Worm (Caenorhabditis elegans): ENCODE measurements around the gene srd-2.

srd-2 gene

ce11 chrII:10222577-10222976 lies 34.9 kb upstream of the srd-2 start, which contains the start of gene plc-3:
plc-3 (plus strand) TSS chrII:10222877.
- TF ChIP-seq efl-1 (GFP tag; optimal IDR thresholded peaks at IDR 0.05) (no peak), akir-1 (GFP tag; optimal IDR thresholded peaks at IDR 0.05) (no peak), ekl-4 (GFP tag; IDR thresholded peaks at IDR 0.05) (no peak), rcor-1 (GFP tag; IDR thresholded peaks at IDR 0.05) (no peak), F22D6.2 (tag; optimal IDR thresholded peaks at IDR 0.05) (no peak), C17E4.6 (GFP tag; IDR thresholded peaks at IDR 0.05) (no peak), lir-1 (GFP tag; conservative IDR thresholded peaks at IDR 0.05) (no peak), Y56A3A.18 (GFP tag; IDR thresholded peaks at IDR 0.05) (no peak), ztf-22 (GFP tag; optimal IDR thresholded peaks at IDR 0.05) (no peak), T26A5.8 (tag; optimal IDR thresholded peaks at IDR 0.05) (no peak), unc-62 (GFP tag; optimal IDR thresholded peaks at IDR 0.05) (no peak), Y79H2A.3 (GFP tag; conservative IDR thresholded peaks at IDR 0.05) (no peak), F49E8.2 (tag; optimal IDR thresholded peaks at IDR 0.05; ENCODE audit: insufficient read depth) (no peak), rpc-1 (optimal IDR thresholded peaks at IDR 0.05) (no peak), rpc-1 (tag; optimal IDR thresholded peaks at IDR 0.05) (no peak)

DNA sequence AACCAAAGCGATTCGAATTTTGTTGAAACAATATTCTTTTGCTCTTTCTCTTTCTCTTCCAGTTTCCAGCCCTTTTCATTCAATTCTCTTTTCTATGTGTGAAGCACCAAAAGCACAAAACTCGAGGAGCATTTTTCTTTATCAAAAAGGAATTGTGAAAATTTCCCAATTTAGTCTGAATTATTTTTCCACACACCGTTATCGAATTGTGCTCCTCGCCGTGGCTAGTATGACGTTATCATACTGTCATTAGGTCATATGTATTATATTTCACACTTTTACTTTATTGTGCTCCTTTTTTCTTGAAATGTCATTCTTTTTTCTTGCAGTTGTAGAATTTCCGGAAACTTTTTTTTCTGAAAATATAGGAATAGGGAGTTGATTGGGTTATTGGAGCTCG lies 33.9 kb upstream of the srd-2 start:
- peak; percentile 37; the same call in 1 of the 2 replicates for TF ChIP-seq dox-1 (GFP tag; IDR thresholded peaks at IDR 0.05)
- no peak for TF ChIP-seq ceh-79 (tag; optimal IDR thresholded peaks at IDR 0.05)
- TF ChIP-seq ceh-100 (GFP tag; IDR thresholded peaks at IDR 0.05) = no peak
- no peak for TF ChIP-seq mes-4 (tag; optimal IDR thresholded peaks at IDR 0.05)
- no peak for TF ChIP-seq ztf-18 (tag; optimal IDR thresholded peaks at IDR 0.05)
- TF ChIP-seq T26A5.8 (tag; optimal IDR thresholded peaks at IDR 0.05) = no peak
- TF ChIP-seq nhr-80 (tag; optimal IDR thresholded peaks at IDR 0.05) = peak; percentile 86
- no peak for TF ChIP-seq nfya-1 (tag; optimal IDR thresholded peaks at IDR 0.05; ENCODE audit: borderline replicate concordance, insufficient read depth)

ce11 chrII:10220631-10221030 lies 32.9 kb upstream of the srd-2 start:
- TF ChIP-seq nfyb-1 (GFP tag; IDR thresholded peaks at IDR 0.05) = no peak
- no peak for TF ChIP-seq lin-26 (GFP tag; IDR thresholded peaks at IDR 0.05)
- no peak for TF ChIP-seq rec-8 (tag; optimal IDR thresholded peaks at IDR 0.05)
- no peak for TF ChIP-seq rpc-1 (optimal IDR thresholded peaks at IDR 0.05)
- TF ChIP-seq rpc-1 (tag; optimal IDR thresholded peaks at IDR 0.05) = no peak
- TF ChIP-seq mcd-1 (GFP tag; IDR thresholded peaks at IDR 0.05) = no peak
- no peak for TF ChIP-seq F39B2.1 (GFP tag; IDR thresholded peaks at IDR 0.05)
- no peak for TF ChIP-seq F55B11.4 (tag; optimal IDR thresholded peaks at IDR 0.05; ENCODE audit: borderline replicate concordance, insufficient read depth)
- no peak for TF ChIP-seq zim-3 (tag; optimal IDR thresholded peaks at IDR 0.05)
- no peak for TF ChIP-seq pha-4 (tag; optimal IDR thresholded peaks at IDR 0.05)
- no peak for TF ChIP-seq ceh-40 (GFP tag; IDR thresholded peaks at IDR 0.05)
- no peak for TF ChIP-seq die-1 (tag; optimal IDR thresholded peaks at IDR 0.05)
- no peak for TF ChIP-seq Y53G8AR.9 (GFP tag; conservative IDR thresholded peaks at IDR 0.05)

DNA sequence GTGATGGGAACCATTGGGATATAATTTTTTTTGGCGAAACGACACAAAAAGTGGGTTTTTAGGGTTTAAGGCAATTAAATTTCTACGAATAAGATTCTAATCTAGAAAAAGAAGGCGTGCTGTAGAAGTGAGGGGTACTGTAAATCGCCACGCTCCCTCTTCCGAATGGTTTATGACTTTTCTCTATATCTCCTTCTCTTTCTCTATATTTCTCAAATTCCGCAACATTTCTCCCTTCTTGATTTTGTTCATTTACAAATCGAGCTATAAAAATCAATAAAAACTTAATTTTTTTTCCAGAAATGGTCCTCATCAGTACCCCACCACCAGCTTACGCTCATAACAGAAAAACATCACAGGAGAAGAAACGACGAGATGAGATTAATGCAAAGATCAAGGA lies 30.5 kb upstream of the srd-2 start, which contains the start of gene ref-1:
TSS of gene ref-1 (plus strand) at position 301 of the 400 bp plus-strand sequence.
- TF ChIP-seq lin-26 (GFP tag; IDR thresholded peaks at IDR 0.05) = no peak
- no peak for TF ChIP-seq mcd-1 (GFP tag; IDR thresholded peaks at IDR 0.05)
- no peak for TF ChIP-seq aptf-2 (GFP tag; conservative IDR thresholded peaks at IDR 0.05)
- no peak for TF ChIP-seq madf-6 (GFP tag; IDR thresholded peaks at IDR 0.05)
- TF ChIP-seq hlh-26 (GFP tag; conservative IDR thresholded peaks at IDR 0.05) = no peak
- no peak for TF ChIP-seq tbp1 (GFP tag; optimal IDR thresholded peaks at IDR 0.05)
- TF ChIP-seq nhr-80 (tag; optimal IDR thresholded peaks at IDR 0.05) = no peak
- TF ChIP-seq Y79H2A.3 (GFP tag; conservative IDR thresholded peaks at IDR 0.05) = no peak
- TF ChIP-seq rec-8 (tag; optimal IDR thresholded peaks at IDR 0.05) = no peak
- TF ChIP-seq bed-2 (GFP tag; IDR thresholded peaks at IDR 0.05) = no peak
- TF ChIP-seq attf-5 (GFP tag; optimal IDR thresholded peaks at IDR 0.05) = no peak
- TF ChIP-seq attf-6 (GFP tag; IDR thresholded peaks at IDR 0.05) = no peak
- TF ChIP-seq sea-2 (GFP tag; IDR thresholded peaks at IDR 0.05) = no peak
- no peak for TF ChIP-seq aptf-3 (GFP tag; IDR thresholded peaks at IDR 0.05)
- no peak for TF ChIP-seq snpc-4 (GFP tag; optimal IDR thresholded peaks at IDR 0.05)
- TF ChIP-seq snpc-4 (tag; optimal IDR thresholded peaks at IDR 0.05) = no peak
- TF ChIP-seq madf-8 (GFP tag; conservative IDR thresholded peaks at IDR 0.05) = no peak
- no peak for TF ChIP-seq C06A6.2 (GFP tag; conservative IDR thresholded peaks at IDR 0.05)
- TF ChIP-seq ceh-58 (GFP tag; IDR thresholded peaks at IDR 0.05) = no peak
